Worm (Caenorhabditis elegans) whole organism, L1 larva: ENCODE measurements around the gene tkt-1.

Experiments
- ceh-82 ChIP-seq, 3 experiments: fragments of 150-350 bp in 1 of 3; sonication (generic microtip) in 2 of 3; optimal IDR thresholded peaks; 2 replicates each; lab custom pipeline; 2014 to 2017; ENCODE audit warnings: missing biosample characterization in 3 of 3, missing genetic modification characterization in 3 of 3
- elt-2 ChIP-seq: sonication (generic microtip); optimal IDR thresholded peaks from 2 replicates; lab custom pipeline; 2016; ENCODE audit warnings: missing genetic modification characterization, mild to moderate bottlenecking, inconsistent platforms, missing compliant biosample characterization, missing genetic modification reagents
- ets-5 ChIP-seq: fragments of 200-800 bp; sonication (Bioruptor generic); IDR thresholded peaks from 2 replicates; pipeline ENCODE4 v1.3.6; 2022; ENCODE audit warnings: missing genetic modification characterization, missing compliant biosample characterization
- hpl-2 ChIP-seq: fragments of 150-350 bp; optimal IDR thresholded peaks from 2 replicates; lab custom pipeline; 2014; ENCODE audit warnings: missing biosample characterization, missing genetic modification reagents, missing genetic modification characterization
- pqm-1 ChIP-seq: sonication (generic microtip); optimal IDR thresholded peaks from 3 replicates; lab custom pipeline; 2017; ENCODE audit warnings: missing biosample characterization, missing genetic modification characterization
- tbx-2 ChIP-seq: sonication (generic microtip); optimal IDR thresholded peaks from 2 replicates; lab custom pipeline; 2016; ENCODE audit warnings: missing genetic modification characterization, missing compliant biosample characterization
- unc-130 ChIP-seq: fragments of 150-350 bp; optimal IDR thresholded peaks from 2 replicates; lab custom pipeline; 2017; ENCODE audit warnings: missing biosample characterization, missing genetic modification characterization, inconsistent platforms
- unc-30 ChIP-seq: sonication (generic microtip); optimal IDR thresholded peaks from 2 replicates; lab custom pipeline; 2017; ENCODE audit warnings: missing biosample characterization, missing genetic modification characterization
- unc-62 ChIP-seq: fragments of 150-350 bp; optimal IDR thresholded peaks from 2 replicates; lab custom pipeline; 2014; ENCODE audit warnings: missing biosample characterization, missing genetic modification reagents, missing genetic modification characterization
- ztf-11 ChIP-seq, 2 experiments: sonication (generic microtip); optimal IDR thresholded peaks; 2 replicates each; lab custom pipeline; 2016 to 2017; ENCODE audit warnings: missing genetic modification characterization in 2 of 2, missing biosample characterization in 1 of 2, missing compliant biosample characterization in 1 of 2

- no peak for TF ChIP-seq pqm-1
- no peak for TF ChIP-seq ceh-82 (tag; optimal IDR thresholded peaks at IDR 0.05; lab: Kevin White, UChicago)
- TF ChIP-seq elt-2 (tag; lab: Kevin White, UChicago) = no peak
- no peak for TF ChIP-seq unc-62 (GFP tag; lab: Kevin White, UChicago)
- no peak for TF ChIP-seq ztf-11 (tag; optimal IDR thresholded peaks at IDR 0.05; lab: Kevin White, UChicago)
- TF ChIP-seq unc-30 = no peak
- no peak for TF ChIP-seq ets-5 (GFP tag; lab: Robert Waterston, UW)
- no peak for TF ChIP-seq tbx-2 (tag; lab: Kevin White, UChicago)
- TF ChIP-seq unc-130 (tag; lab: Kevin White, UChicago) = no peak
- no peak for TF ChIP-seq hpl-2 (GFP tag; lab: Kevin White, UChicago)
Measured at ce11 chrIV:10273360-10273759, 29.9 kb downstream of the tkt-1 start.
